Worm (Caenorhabditis elegans) whole organism, L1 larva: Measurements from ENCODE around the gene srh-243.

Experiments used
- C16A3.4 ChIP-seq: fragments of 150-350 bp; optimal IDR thresholded peaks from 2 replicates; lab custom pipeline; 2014; ENCODE audit warnings: missing biosample characterization, missing genetic modification characterization
- aly-2 ChIP-seq: fragments of 150-350 bp; optimal IDR thresholded peaks from 2 replicates; lab custom pipeline; 2014; ENCODE audit warnings: missing biosample characterization, missing genetic modification characterization
- blmp-1 ChIP-seq: fragments of 150-350 bp; optimal IDR thresholded peaks from 2 replicates; lab custom pipeline; 2014; ENCODE audit warnings: missing biosample characterization, missing genetic modification characterization
- dpl-1 ChIP-seq, 3 experiments: fragments of 150-350 bp in 2 of 3; sonication (generic microtip) in 1 of 3; optimal IDR thresholded peaks; 2 replicates each; lab custom pipeline; 2014 to 2017; ENCODE audit warnings: missing biosample characterization in 3 of 3, missing genetic modification characterization in 3 of 3, missing genetic modification reagents in 3 of 3
- dsc-1 ChIP-seq: sonication (generic microtip); optimal IDR thresholded peaks from 2 replicates; lab custom pipeline; 2016; ENCODE audit warnings: mild to moderate bottlenecking, missing genetic modification characterization, missing compliant biosample characterization
- fkh-4 ChIP-seq: sonication (generic microtip); optimal IDR thresholded peaks from 2 replicates; lab custom pipeline; 2016; ENCODE audit warnings: missing compliant biosample characterization, missing genetic modification characterization, borderline replicate concordance
- lin-15B ChIP-seq: fragments of 150-350 bp; sonication (generic microtip); optimal IDR thresholded peaks from 3 replicates; lab custom pipeline; 2014; ENCODE audit warnings: missing biosample characterization, missing genetic modification characterization
- lin-35 ChIP-seq, 2 experiments: fragments of 150-350 bp; optimal IDR thresholded peaks; 2 replicates each; lab custom pipeline; 2014; ENCODE audit warnings: missing biosample characterization in 2 of 2, missing genetic modification characterization in 2 of 2, missing genetic modification reagents in 2 of 2
- mdl-1 ChIP-seq, 2 experiments: fragments of 150-350 bp; optimal IDR thresholded peaks; 2 replicates each; lab custom pipeline; 2014 to 2017; ENCODE audit warnings: missing biosample characterization in 2 of 2, missing genetic modification characterization in 2 of 2, inconsistent platforms in 1 of 2
- nhr-237 ChIP-seq: fragments of 150-350 bp; optimal IDR thresholded peaks from 2 replicates; lab custom pipeline; 2014; ENCODE audit warnings: missing biosample characterization, missing genetic modification characterization
- nhr-85 ChIP-seq: sonication (generic microtip); peaks from one replicate; lab custom pipeline; 2016; ENCODE audit warnings: missing genetic modification characterization, inconsistent platforms, missing compliant biosample characterization
- skn-1 ChIP-seq: fragments of 150-350 bp; optimal IDR thresholded peaks from 2 replicates; lab custom pipeline; 2014; ENCODE audit warnings: missing biosample characterization, missing genetic modification characterization
- snpc-4 ChIP-seq: fragments of 150-350 bp; optimal IDR thresholded peaks from 2 replicates; lab custom pipeline; 2014; ENCODE audit warnings: missing biosample characterization, missing genetic modification characterization

ce11 chrV:2836501-2836900 lies 33.7 kb upstream of the srh-243 start, which contains the start of gene srj-45:
- TF ChIP-seq lin-35 (GFP tag; optimal IDR thresholded peaks at IDR 0.05; lab: Kevin White, UChicago) (no peak), nhr-237 (no peak), aly-2 (tag; lab: Kevin White, UChicago) (no peak), dsc-1 (tag; lab: Kevin White, UChicago) (no peak), C16A3.4 (tag; lab: Kevin White, UChicago) (no peak), dpl-1 (GFP tag; optimal IDR thresholded peaks at IDR 0.05; lab: Kevin White, UChicago) (no peak), blmp-1 (tag; lab: Kevin White, UChicago) (no peak), lin-15B (tag; lab: Kevin White, UChicago) (no peak), snpc-4 (tag; lab: Kevin White, UChicago) (no peak), mdl-1 (tag; optimal IDR thresholded peaks at IDR 0.05; lab: Kevin White, UChicago) (no peak), skn-1 (tag; lab: Kevin White, UChicago) (no peak), fkh-4 (no peak), nhr-85 (no peak)
